Fruit fly (Drosophila melanogaster) whole organism, embryonic: ENCODE data around the gene fry.

Experiments
- Ada2b ChIP-seq: fragments of 200-800 bp; sonication (Bioruptor generic); IDR thresholded peaks from 2 replicates; pipeline ENCODE4 v1.3.6; 2022; ENCODE audit warnings: missing biosample characterization, missing genetic modification characterization
- Atf6 ChIP-seq: fragments of 200-800 bp; sonication (Bioruptor generic); IDR thresholded peaks from 2 replicates; pipeline ENCODE4 v1.3.6; 2022; ENCODE audit warnings: missing biosample characterization, missing genetic modification characterization
- BtbVII ChIP-seq: fragments of 200-800 bp; sonication (Bioruptor generic); optimal IDR thresholded peaks from 3 replicates; lab custom pipeline; 2017; ENCODE audit warnings: missing biosample characterization, mild to moderate bottlenecking, missing genetic modification characterization
- Bteb2 ChIP-seq: fragments of 200-800 bp; sonication (Bioruptor generic); optimal IDR thresholded peaks from 2 replicates; lab custom pipeline; 2016; ENCODE audit warnings: missing biosample characterization, missing genetic modification characterization
- CG10147 ChIP-seq: fragments of 200-800 bp; sonication (Bioruptor generic); optimal IDR thresholded peaks from 2 replicates; lab custom pipeline; 2019; ENCODE audit warnings: missing biosample characterization, mild to moderate bottlenecking, missing genetic modification characterization, moderate library complexity
- CG10209 ChIP-seq: fragments of 200-800 bp; sonication (Bioruptor generic); optimal IDR thresholded peaks from 3 replicates; lab custom pipeline; 2017; ENCODE audit warnings: missing biosample characterization, mild to moderate bottlenecking, missing genetic modification characterization, missing genetic modification reagents
- CG10274 ChIP-seq: fragments of 200-800 bp; sonication (Bioruptor generic); optimal IDR thresholded peaks from 3 replicates; lab custom pipeline; 2017; ENCODE audit warnings: missing biosample characterization, mild to moderate bottlenecking, missing genetic modification characterization
- CG12236 ChIP-seq: fragments of 200-800 bp; sonication (Bioruptor generic); optimal IDR thresholded peaks from 2 replicates; lab custom pipeline; 2016; ENCODE audit warnings: missing biosample characterization, missing genetic modification characterization
- CG1233 ChIP-seq: fragments of 200-800 bp; sonication (Bioruptor generic); optimal IDR thresholded peaks from 4 replicates; lab custom pipeline; 2018; ENCODE audit warnings: missing biosample characterization, mild to moderate bottlenecking, missing genetic modification characterization
- CG12659 ChIP-seq: fragments of 200-800 bp; sonication (Bioruptor generic); optimal IDR thresholded peaks from 3 replicates; lab custom pipeline; 2017; ENCODE audit warnings: mild to moderate bottlenecking, missing biosample characterization, missing genetic modification reagents, missing genetic modification characterization
- CG12769 ChIP-seq: fragments of 200-800 bp; sonication (Bioruptor generic); optimal IDR thresholded peaks from 2 replicates; lab custom pipeline; 2019; ENCODE audit warnings: missing biosample characterization, mild to moderate bottlenecking, missing genetic modification characterization, moderate library complexity
- CG13123 ChIP-seq: fragments of 200-800 bp; sonication (Bioruptor generic); optimal IDR thresholded peaks from 2 replicates; lab custom pipeline; 2016; ENCODE audit warnings: missing biosample characterization, missing genetic modification characterization
- CG13624 ChIP-seq: fragments of 200-800 bp; sonication (Bioruptor generic); optimal IDR thresholded peaks from 2 replicates; lab custom pipeline; 2016; ENCODE audit warnings: missing biosample characterization, missing genetic modification characterization
- CG15514 ChIP-seq: fragments of 200-800 bp; sonication (Bioruptor generic); optimal IDR thresholded peaks from 3 replicates; lab custom pipeline; 2017; ENCODE audit warnings: missing biosample characterization, missing genetic modification characterization, mild to moderate bottlenecking, moderate library complexity, missing genetic modification reagents
- CG17385 ChIP-seq: fragments of 200-800 bp; sonication (Bioruptor generic); optimal IDR thresholded peaks from 3 replicates; lab custom pipeline; 2018; ENCODE audit warnings: missing biosample characterization, mild to moderate bottlenecking, missing genetic modification characterization
- CG18619 ChIP-seq: fragments of 200-800 bp; sonication (Bioruptor generic); optimal IDR thresholded peaks from 3 replicates; lab custom pipeline; 2017; ENCODE audit warnings: missing biosample characterization, mild to moderate bottlenecking, missing genetic modification characterization
- CG30403 ChIP-seq: fragments of 200-800 bp; sonication (Bioruptor generic); optimal IDR thresholded peaks from 3 replicates; lab custom pipeline; 2016; ENCODE audit warnings: missing biosample characterization, missing genetic modification characterization
- CG3163 ChIP-seq: fragments of 200-800 bp; sonication (Bioruptor generic); optimal IDR thresholded peaks from 3 replicates; lab custom pipeline; 2016; ENCODE audit warnings: missing biosample characterization, missing genetic modification characterization
- CG3838 ChIP-seq: fragments of 200-800 bp; sonication (Bioruptor generic); optimal IDR thresholded peaks from 3 replicates; lab custom pipeline; 2016; ENCODE audit warnings: missing biosample characterization, missing genetic modification characterization
- CG4282 ChIP-seq: fragments of 200-800 bp; sonication (Bioruptor generic); optimal IDR thresholded peaks from 2 replicates; lab custom pipeline; 2016; ENCODE audit warnings: missing biosample characterization, missing genetic modification characterization
- CG6683 ChIP-seq: fragments of 200-800 bp; sonication (Bioruptor generic); optimal IDR thresholded peaks from 2 replicates; lab custom pipeline; 2017; ENCODE audit warnings: missing biosample characterization, mild to moderate bottlenecking, missing genetic modification characterization, missing genetic modification reagents
- CG6689 ChIP-seq: fragments of 200-800 bp; sonication (Bioruptor generic); IDR thresholded peaks from 2 replicates; pipeline ENCODE4 v1.3.6; 2022; ENCODE audit warnings: missing biosample characterization, missing genetic modification characterization
- CG9817 ChIP-seq: fragments of 200-800 bp; sonication (Bioruptor generic); optimal IDR thresholded peaks from 2 replicates; lab custom pipeline; 2018; ENCODE audit warnings: missing biosample characterization, mild to moderate bottlenecking, missing genetic modification characterization, moderate library complexity
- D19B ChIP-seq: fragments of 200-800 bp; sonication (Bioruptor generic); optimal IDR thresholded peaks from 2 replicates; lab custom pipeline; 2017; ENCODE audit warnings: missing biosample characterization, mild to moderate bottlenecking, missing genetic modification characterization
- Dip3 ChIP-seq: fragments of 200-800 bp; sonication (Bioruptor generic); optimal IDR thresholded peaks from 3 replicates; lab custom pipeline; 2016; ENCODE audit warnings: missing biosample characterization, missing genetic modification characterization
- Fer1 ChIP-seq: fragments of 200-800 bp; sonication (Bioruptor generic); optimal IDR thresholded peaks from 2 replicates; lab custom pipeline; 2017; ENCODE audit warnings: missing biosample characterization, mild to moderate bottlenecking, missing genetic modification characterization
- Hmx ChIP-seq: fragments of 200-800 bp; sonication (Bioruptor generic); optimal IDR thresholded peaks from 2 replicates; lab custom pipeline; 2016; ENCODE audit warnings: missing biosample characterization, missing genetic modification characterization
- Hr3 ChIP-seq: fragments of 200-800 bp; sonication (Bioruptor generic); optimal IDR thresholded peaks from 3 replicates; lab custom pipeline; 2016; ENCODE audit warnings: missing biosample characterization, missing genetic modification characterization
- Hsf ChIP-seq: fragments of 200-800 bp; sonication (Bioruptor generic); optimal IDR thresholded peaks from 3 replicates; lab custom pipeline; 2016; ENCODE audit warnings: missing biosample characterization, missing genetic modification characterization
- MBD-R2 ChIP-seq: fragments of 200-800 bp; sonication (Bioruptor generic); IDR thresholded peaks from 2 replicates; pipeline ENCODE4 v1.3.6; 2022; ENCODE audit warnings: missing biosample characterization, missing genetic modification characterization
- MESR4 ChIP-seq: fragments of 200-800 bp; sonication (Bioruptor generic); optimal IDR thresholded peaks from 2 replicates; lab custom pipeline; 2018; ENCODE audit warnings: missing biosample characterization, mild to moderate bottlenecking, missing genetic modification characterization, moderate library complexity
- Med ChIP-seq: fragments of 200-800 bp; sonication (Bioruptor generic); peaks from one replicate; lab custom pipeline; 2016; ENCODE audit warnings: missing biosample characterization, missing genetic modification characterization, mild to moderate bottlenecking, inconsistent platforms, moderate library complexity
- Nf-YB ChIP-seq: fragments of 200-800 bp; sonication (Bioruptor generic); optimal IDR thresholded peaks from 3 replicates; lab custom pipeline; 2019; ENCODE audit warnings: missing biosample characterization, mild to moderate bottlenecking, missing genetic modification characterization, moderate library complexity
- Oli ChIP-seq: fragments of 200-800 bp; sonication (Bioruptor generic); optimal IDR thresholded peaks from 2 replicates; lab custom pipeline; 2018; ENCODE audit warnings: missing biosample characterization, mild to moderate bottlenecking, missing genetic modification characterization, moderate library complexity
- Rfx ChIP-seq: fragments of 200-800 bp; sonication (Bioruptor generic); IDR thresholded peaks from 2 replicates; pipeline ENCODE4 v1.3.6; 2022; ENCODE audit warnings: missing biosample characterization, missing genetic modification characterization
- Rx ChIP-seq: fragments of 200-800 bp; sonication (Bioruptor generic); IDR thresholded peaks from 2 replicates; pipeline ENCODE4 v1.3.6; 2022; ENCODE audit warnings: missing biosample characterization, missing genetic modification characterization
- Scr ChIP-seq: fragments of 200-800 bp; sonication (Bioruptor generic); IDR thresholded peaks from 2 replicates; pipeline ENCODE4 v1.3.6; 2022; ENCODE audit warnings: missing biosample characterization, missing genetic modification characterization; ENCODE audit not compliant: partially characterized antibody
- TFAM ChIP-seq: fragments of 200-800 bp; sonication (Bioruptor generic); optimal IDR thresholded peaks from 2 replicates; lab custom pipeline; 2017; ENCODE audit warnings: missing biosample characterization, missing genetic modification characterization, inconsistent platforms
- ap ChIP-seq: fragments of 200-800 bp; sonication (Bioruptor generic); IDR thresholded peaks from 2 replicates; pipeline ENCODE4 v1.3.6; 2022; ENCODE audit warnings: missing biosample characterization, missing genetic modification characterization
- bowl ChIP-seq: fragments of 200-800 bp; sonication (Bioruptor generic); IDR thresholded peaks from 2 replicates; pipeline ENCODE4 v1.3.6; 2022; ENCODE audit warnings: missing biosample characterization, missing genetic modification characterization
- en ChIP-seq: fragments of 200-800 bp; sonication (Bioruptor generic); optimal IDR thresholded peaks from 2 replicates; lab custom pipeline; 2016; ENCODE audit warnings: missing biosample characterization, missing genetic modification characterization
- jing ChIP-seq: fragments of 200-800 bp; sonication (Bioruptor generic); optimal IDR thresholded peaks from 2 replicates; lab custom pipeline; 2018; ENCODE audit warnings: missing biosample characterization, mild to moderate bottlenecking, missing genetic modification characterization
- mam ChIP-seq: fragments of 200-800 bp; sonication (Bioruptor generic); optimal IDR thresholded peaks from 3 replicates; lab custom pipeline; 2016; ENCODE audit warnings: missing biosample characterization, missing genetic modification characterization
- pho ChIP-seq: fragments of 200-800 bp; sonication (Bioruptor generic); optimal IDR thresholded peaks from 2 replicates; lab custom pipeline; 2016; ENCODE audit warnings: missing biosample characterization, missing genetic modification characterization
- scrt ChIP-seq: fragments of 200-800 bp; sonication (Bioruptor generic); optimal IDR thresholded peaks from 2 replicates; lab custom pipeline; 2018; ENCODE audit warnings: missing biosample characterization, mild to moderate bottlenecking, missing genetic modification characterization, moderate library complexity
- slp2 ChIP-seq: fragments of 200-800 bp; sonication (Bioruptor generic); optimal IDR thresholded peaks from 2 replicates; lab custom pipeline; 2016; ENCODE audit warnings: missing biosample characterization, missing genetic modification characterization
- sna ChIP-seq: fragments of 200-800 bp; sonication (Bioruptor generic); IDR thresholded peaks from 2 replicates; pipeline ENCODE4 v1.3.6; 2022; ENCODE audit warnings: missing biosample characterization, missing genetic modification characterization; ENCODE audit not compliant: partially characterized antibody
- sr ChIP-seq: fragments of 200-800 bp; sonication (Bioruptor generic); IDR thresholded peaks from 3 replicates; pipeline ENCODE4 v1.3.6; 2022; ENCODE audit warnings: missing biosample characterization, missing genetic modification characterization
- stc ChIP-seq: fragments of 200-800 bp; sonication (Bioruptor generic); IDR thresholded peaks from 2 replicates; pipeline ENCODE4 v1.3.6; 2022; ENCODE audit warnings: missing biosample characterization, missing genetic modification characterization
- tap ChIP-seq: fragments of 200-800 bp; optimal IDR thresholded peaks from 3 replicates; lab custom pipeline; 2019; ENCODE audit warnings: missing biosample characterization, mild to moderate bottlenecking, missing genetic modification characterization, moderate library complexity

Gene fry

dm6 chr3L:9690798-9691475 lies 12.0 kb upstream of the fry start:
- TF ChIP-seq CG3838 (GFP tag; lab: Kevin White, UChicago) (no peak), jing (GFP tag; lab: Kevin White, UChicago) (no peak), en (no peak), D19B (GFP tag; lab: Kevin White, UChicago) (peak; percentile 39), CG10209 (GFP tag; lab: Kevin White, UChicago) (peak; percentile 46), TFAM (GFP tag; lab: Kevin White, UChicago) (no peak), CG30403 (GFP tag; lab: Kevin White, UChicago) (peak; percentile 46), stc (no peak), CG6683 (GFP tag; lab: Kevin White, UChicago) (peak; percentile 4), Bteb2 (GFP tag; lab: Kevin White, UChicago) (peak; percentile 39), MBD-R2 (0 out of 2 replicates have a peak, but pooled peaks have one; percentile 8), CG17385 (GFP tag; lab: Kevin White, UChicago) (peak; percentile 48), CG12769 (tag; lab: Kevin White, UChicago) (peak; percentile 87), Dip3 (GFP tag; lab: Kevin White, UChicago) (peak; percentile 29), tap (tag; lab: Kevin White, UChicago) (peak; percentile 18), Fer1 (GFP tag; lab: Kevin White, UChicago) (peak; percentile 69), sna (GFP tag; lab: Robert Waterston, UW) (no peak), MESR4 (no peak), CG15514 (peak; percentile 12), sr (GFP tag; lab: Robert Waterston, UW) (no peak), CG13123 (GFP tag; lab: Kevin White, UChicago) (no peak), CG13624 (GFP tag; lab: Kevin White, UChicago) (peak; percentile 49), mam (GFP tag; lab: Kevin White, UChicago) (peak; percentile 33), BtbVII (GFP tag; lab: Kevin White, UChicago) (peak; percentile 18), ap (GFP tag; lab: Robert Waterston, UW) (0 out of 2 replicates have a peak, but pooled peaks have one; percentile 6), Rfx (GFP tag; lab: Robert Waterston, UW) (peak; percentile 41), CG4282 (GFP tag; lab: Kevin White, UChicago) (no peak), CG18619 (peak; percentile 29), Oli (tag; lab: Kevin White, UChicago) (peak; percentile 43), Hsf (GFP tag; lab: Kevin White, UChicago) (peak; percentile 5), Hr3 (GFP tag; lab: Kevin White, UChicago) (peak; percentile 29), CG10147 (GFP tag; lab: Kevin White, UChicago) (peak; percentile 38), CG12659 (GFP tag; lab: Kevin White, UChicago) (peak; percentile 58), slp2 (GFP tag; lab: Kevin White, UChicago) (no peak), CG12236 (GFP tag; lab: Kevin White, UChicago) (no peak), scrt (GFP tag; lab: Kevin White, UChicago) (peak; percentile 56), Atf6 (peak; percentile 28; the same call in 1 of the 2 replicates), CG10274 (GFP tag; lab: Kevin White, UChicago) (no peak), Nf-YB (GFP tag; lab: Kevin White, UChicago) (no peak), bowl (GFP tag; lab: Robert Waterston, UW) (no peak), Rx (GFP tag; lab: Robert Waterston, UW) (no peak), Scr (GFP tag; lab: Robert Waterston, UW) (no peak), CG3163 (GFP tag; lab: Kevin White, UChicago) (no peak), Hmx (GFP tag; lab: Kevin White, UChicago) (peak; percentile 30), CG1233 (GFP tag; lab: Kevin White, UChicago) (peak; percentile 28), CG9817 (tag; lab: Kevin White, UChicago) (peak; percentile 18), Med (peak; percentile 73), Ada2b (GFP tag; lab: Robert Waterston, UW) (0 out of 2 replicates have a peak, but pooled peaks have one; percentile 26), pho (GFP tag; lab: Kevin White, UChicago) (peak; percentile 75), CG6689 (GFP tag; lab: Robert Waterston, UW) (peak; percentile 13; the same call in 1 of the 2 replicates)
